Worm (Caenorhabditis elegans): ENCODE results near the gene odc-1.

ce11 chrV:6906435-6906834, 6.4 kb upstream of the odc-1 start:
- TF ChIP-seq mdl-1 (tag; optimal IDR thresholded peaks at IDR 0.05) (no peak), elt-1 (tag; optimal IDR thresholded peaks at IDR 0.05) (no peak), snpc-4 (tag; optimal IDR thresholded peaks at IDR 0.05) (no peak), egl-5 (tag; optimal IDR thresholded peaks at IDR 0.05) (no peak), nhr-43 (tag; optimal IDR thresholded peaks at IDR 0.05; ENCODE audit: poor library complexity, severe bottlenecking) (no peak)

Measured in whole organism, L3 larva.